Fruit fly (Drosophila melanogaster) whole organism, embryonic: ENCODE results near the gene CG31627.
A peak's percentile ranks its signal among the peaks of the same experiment; 100 is the strongest.

Experiments
- Atf-2 ChIP-seq: fragments of 200-800 bp; sonication (Bioruptor generic); optimal IDR thresholded peaks from 2 replicates; lab custom pipeline; 2016; ENCODE audit warnings: missing biosample characterization, missing genetic modification characterization
- B-H1 ChIP-seq: fragments of 200-800 bp; sonication (Bioruptor generic); IDR thresholded peaks from 3 replicates; pipeline ENCODE4 v1.3.6; 2022; ENCODE audit warnings: missing biosample characterization, missing genetic modification characterization
- CG10462 ChIP-seq: fragments of 200-800 bp; sonication (Bioruptor generic); optimal IDR thresholded peaks from 2 replicates; lab custom pipeline; 2016; ENCODE audit warnings: missing biosample characterization, missing genetic modification characterization
- CG11696 ChIP-seq: fragments of 200-800 bp; sonication (Bioruptor generic); IDR thresholded peaks from 2 replicates; pipeline ENCODE4 v1.3.6; 2022; ENCODE audit warnings: missing biosample characterization, missing genetic modification characterization
- CG12236 ChIP-seq: fragments of 200-800 bp; sonication (Bioruptor generic); optimal IDR thresholded peaks from 2 replicates; lab custom pipeline; 2016; ENCODE audit warnings: missing biosample characterization, missing genetic modification characterization
- CG12744 ChIP-seq: fragments of 200-800 bp; sonication (Bioruptor generic); optimal IDR thresholded peaks from 2 replicates; lab custom pipeline; 2016; ENCODE audit warnings: missing biosample characterization, missing genetic modification characterization
- CG13424 ChIP-seq: fragments of 200-800 bp; sonication (Bioruptor generic); optimal IDR thresholded peaks from 2 replicates; lab custom pipeline; 2019; ENCODE audit warnings: missing biosample characterization, mild to moderate bottlenecking, missing genetic modification characterization, moderate library complexity
- CG14014 ChIP-seq: fragments of 200-800 bp; sonication (Bioruptor generic); IDR thresholded peaks from 2 replicates; pipeline ENCODE4 v1.3.6; 2022; ENCODE audit warnings: missing biosample characterization, missing genetic modification characterization
- CG1529 ChIP-seq: fragments of 200-800 bp; sonication (Bioruptor generic); optimal IDR thresholded peaks from 3 replicates; lab custom pipeline; 2018; ENCODE audit warnings: missing biosample characterization, missing genetic modification characterization
- CG17186 ChIP-seq: fragments of 200-800 bp; sonication (Bioruptor generic); optimal IDR thresholded peaks from 3 replicates; lab custom pipeline; 2017; ENCODE audit warnings: missing biosample characterization, missing genetic modification reagents, missing genetic modification characterization
- CG17612 ChIP-seq: fragments of 200-800 bp; sonication (Bioruptor generic); IDR thresholded peaks from 2 replicates; pipeline ENCODE4 v1.3.6; 2022; ENCODE audit warnings: missing biosample characterization, missing genetic modification characterization
- CG30020 ChIP-seq: fragments of 200-800 bp; optimal IDR thresholded peaks from 2 replicates; lab custom pipeline; 2019; ENCODE audit warnings: missing biosample characterization, mild to moderate bottlenecking, missing genetic modification characterization, moderate library complexity
- CG30403 ChIP-seq: fragments of 200-800 bp; sonication (Bioruptor generic); optimal IDR thresholded peaks from 3 replicates; lab custom pipeline; 2016; ENCODE audit warnings: missing biosample characterization, missing genetic modification characterization
- CG7372 ChIP-seq: fragments of 200-800 bp; sonication (Bioruptor generic); IDR thresholded peaks from 2 replicates; pipeline ENCODE4 v1.3.6; 2022; ENCODE audit warnings: missing biosample characterization, missing genetic modification characterization
- CG7963 ChIP-seq: fragments of 200-800 bp; sonication (Bioruptor generic); IDR thresholded peaks from 3 replicates; pipeline ENCODE4 v1.3.6; 2022; ENCODE audit warnings: missing biosample characterization, missing genetic modification characterization; ENCODE audit not compliant: partially characterized antibody
- CTCF ChIP-seq: fragments of 200-800 bp; sonication (Bioruptor generic); optimal IDR thresholded peaks from 2 replicates; lab custom pipeline; 2017; ENCODE audit warnings: missing biosample characterization, mild to moderate bottlenecking, missing genetic modification characterization, moderate library complexity
- CkIIα-i1 ChIP-seq: fragments of 200-800 bp; sonication (Bioruptor generic); IDR thresholded peaks from 2 replicates; pipeline ENCODE4 v1.3.6; 2022; ENCODE audit warnings: missing biosample characterization, missing genetic modification characterization
- Dad ChIP-seq: fragments of 200-800 bp; sonication (Bioruptor generic); optimal IDR thresholded peaks from 3 replicates; lab custom pipeline; 2016; ENCODE audit warnings: missing biosample characterization, missing genetic modification characterization
- Dbx ChIP-seq: fragments of 200-800 bp; sonication (Bioruptor generic); IDR thresholded peaks from 3 replicates; pipeline ENCODE4 v1.3.6; 2022; ENCODE audit warnings: missing biosample characterization, missing genetic modification characterization
- Dp ChIP-seq: fragments of 200-800 bp; sonication (Bioruptor generic); optimal IDR thresholded peaks from 2 replicates; lab custom pipeline; 2018; ENCODE audit warnings: missing biosample characterization, mild to moderate bottlenecking, missing genetic modification characterization, moderate library complexity
- E2f2 ChIP-seq: fragments of 200-800 bp; sonication (Bioruptor generic); IDR thresholded peaks from 2 replicates; pipeline ENCODE4 v1.3.6; 2022; ENCODE audit warnings: missing biosample characterization, missing genetic modification characterization
- Fer2 ChIP-seq: fragments of 200-800 bp; sonication (Bioruptor generic); optimal IDR thresholded peaks from 2 replicates; lab custom pipeline; 2018; ENCODE audit warnings: missing biosample characterization, mild to moderate bottlenecking, missing genetic modification characterization, moderate library complexity
- Gug ChIP-seq: fragments of 200-800 bp; sonication (Bioruptor generic); IDR thresholded peaks from 4 replicates; pipeline ENCODE4 v1.3.6; 2022; ENCODE audit warnings: missing biosample characterization, missing genetic modification characterization
- H2.0 ChIP-seq: fragments of 200-800 bp; sonication (Bioruptor generic); IDR thresholded peaks from 2 replicates; pipeline ENCODE4 v1.3.6; 2022; ENCODE audit warnings: missing biosample characterization, missing genetic modification characterization
- HmgD ChIP-seq: fragments of 200-800 bp; sonication (Bioruptor generic); optimal IDR thresholded peaks from 3 replicates; lab custom pipeline; 2016; ENCODE audit warnings: missing biosample characterization, missing genetic modification characterization
- Lim3 ChIP-seq: fragments of 200-800 bp; sonication (Bioruptor generic); IDR thresholded peaks from 2 replicates; pipeline ENCODE4 v1.3.6; 2022; ENCODE audit warnings: missing biosample characterization, missing genetic modification characterization
- Opbp ChIP-seq: fragments of 200-800 bp; sonication (Bioruptor generic); IDR thresholded peaks from 3 replicates; pipeline ENCODE4 v1.3.6; 2022; ENCODE audit warnings: missing biosample characterization, missing genetic modification characterization; ENCODE audit not compliant: partially characterized antibody
- PHDP ChIP-seq: fragments of 200-800 bp; sonication (Bioruptor generic); optimal IDR thresholded peaks from 3 replicates; lab custom pipeline; 2018; ENCODE audit warnings: missing biosample characterization, mild to moderate bottlenecking, missing genetic modification characterization, moderate library complexity
- Side ChIP-seq: fragments of 200-800 bp; sonication (Bioruptor generic); optimal IDR thresholded peaks from 2 replicates; lab custom pipeline; 2016; ENCODE audit warnings: missing biosample characterization, missing genetic modification characterization
- Sry-β ChIP-seq: fragments of 200-800 bp; sonication (Bioruptor generic); optimal IDR thresholded peaks from 2 replicates; lab custom pipeline; 2018; ENCODE audit warnings: missing biosample characterization, mild to moderate bottlenecking, missing genetic modification characterization, moderate library complexity
- Trl ChIP-seq, 3 experiments: fragments of >200 bp in 2 of 3; fragments of 200-800 bp in 1 of 3; sonication (Bioruptor generic) in 1 of 3; optimal IDR thresholded peaks; 2 replicates in 1 of 3; 3 replicates in 2 of 3; lab custom pipeline; 2016 to 2017; ENCODE audit warnings: missing biosample characterization in 1 of 3, missing genetic modification characterization in 1 of 3
- Xrp1 ChIP-seq: fragments of 200-800 bp; sonication (Bioruptor generic); IDR thresholded peaks from 2 replicates; pipeline ENCODE4 v1.3.6; 2022; ENCODE audit warnings: missing biosample characterization, missing genetic modification characterization
- YL-1 ChIP-seq: fragments of 200-800 bp; sonication (Bioruptor generic); optimal IDR thresholded peaks from 3 replicates; lab custom pipeline; 2017; ENCODE audit warnings: missing biosample characterization, mild to moderate bottlenecking, missing genetic modification characterization
- al ChIP-seq: fragments of 200-800 bp; sonication (Bioruptor generic); IDR thresholded peaks from 2 replicates; pipeline ENCODE4 v1.3.6; 2022; ENCODE audit warnings: missing biosample characterization, missing genetic modification characterization
- ara ChIP-seq: fragments of 200-800 bp; sonication (Bioruptor generic); IDR thresholded peaks from 2 replicates; pipeline ENCODE4 v1.3.6; 2022; ENCODE audit warnings: missing biosample characterization, missing genetic modification characterization
- ash1 ChIP-seq: fragments of 200-800 bp; sonication (Bioruptor generic); optimal IDR thresholded peaks from 2 replicates; lab custom pipeline; 2018; ENCODE audit warnings: missing biosample characterization, mild to moderate bottlenecking, missing genetic modification characterization
- bab2 ChIP-seq: fragments of 200-800 bp; sonication (Bioruptor generic); optimal IDR thresholded peaks from 2 replicates; lab custom pipeline; 2016; ENCODE audit warnings: missing biosample characterization, missing genetic modification characterization
- dan ChIP-seq: fragments of 200-800 bp; sonication (Bioruptor generic); IDR thresholded peaks from 2 replicates; pipeline ENCODE4 v1.3.6; 2022; ENCODE audit warnings: missing biosample characterization, missing genetic modification characterization
- dmrt99B ChIP-seq: fragments of 200-800 bp; sonication (Bioruptor generic); optimal IDR thresholded peaks from 2 replicates; lab custom pipeline; 2018; ENCODE audit warnings: missing biosample characterization, mild to moderate bottlenecking, missing genetic modification characterization, moderate library complexity
- en ChIP-seq: fragments of 200-800 bp; sonication (Bioruptor generic); optimal IDR thresholded peaks from 2 replicates; lab custom pipeline; 2016; ENCODE audit warnings: missing biosample characterization, missing genetic modification characterization
- gfzf ChIP-seq: fragments of 200-800 bp; sonication (Bioruptor generic); optimal IDR thresholded peaks from 2 replicates; lab custom pipeline; 2016; ENCODE audit warnings: missing biosample characterization, mild to moderate bottlenecking, missing genetic modification characterization, moderate library complexity
- hkb ChIP-seq, 2 experiments: fragments of 200-800 bp in 1 of 2; fragments of >200 bp in 1 of 2; sonication (Bioruptor generic) in 1 of 2; IDR thresholded peaks in 1 of 2; optimal IDR thresholded peaks in 1 of 2; 2 replicates each; pipeline versions ENCODE4 v1.3.6 to Lab custom; 2017 to 2022; ENCODE audit warnings: missing biosample characterization in 1 of 2, missing genetic modification characterization in 1 of 2
- hth ChIP-seq: fragments of >200 bp; optimal IDR thresholded peaks from 2 replicates; lab custom pipeline; 2017; ENCODE audit warnings: inconsistent platforms
- jing ChIP-seq: fragments of 200-800 bp; sonication (Bioruptor generic); optimal IDR thresholded peaks from 2 replicates; lab custom pipeline; 2018; ENCODE audit warnings: missing biosample characterization, mild to moderate bottlenecking, missing genetic modification characterization
- mam ChIP-seq: fragments of 200-800 bp; sonication (Bioruptor generic); optimal IDR thresholded peaks from 3 replicates; lab custom pipeline; 2016; ENCODE audit warnings: missing biosample characterization, missing genetic modification characterization
- otp ChIP-seq: fragments of 200-800 bp; sonication (Bioruptor generic); IDR thresholded peaks from 3 replicates; pipeline ENCODE4, ENCODE4 v1.3.6; 2022; ENCODE audit warnings: missing biosample characterization, missing genetic modification characterization
- pho ChIP-seq: fragments of 200-800 bp; sonication (Bioruptor generic); optimal IDR thresholded peaks from 2 replicates; lab custom pipeline; 2016; ENCODE audit warnings: missing biosample characterization, missing genetic modification characterization
- pum ChIP-seq: fragments of 200-800 bp; sonication (Bioruptor generic); optimal IDR thresholded peaks from 2 replicates; lab custom pipeline; 2016; ENCODE audit warnings: missing biosample characterization, missing genetic modification characterization
- rib ChIP-seq: fragments of 200-800 bp; sonication (Bioruptor generic); IDR thresholded peaks from 2 replicates; pipeline ENCODE4 v1.3.6; 2022; ENCODE audit warnings: missing biosample characterization, missing genetic modification characterization
- salm ChIP-seq: fragments of 200-800 bp; sonication (Bioruptor generic); optimal IDR thresholded peaks from 2 replicates; lab custom pipeline; 2018; ENCODE audit warnings: missing biosample characterization, mild to moderate bottlenecking, missing genetic modification characterization
- sens-2 ChIP-seq: fragments of 200-800 bp; sonication (Bioruptor generic); IDR thresholded peaks from 2 replicates; pipeline ENCODE4 v1.3.6; 2022; ENCODE audit warnings: missing biosample characterization, missing genetic modification characterization
- stwl ChIP-seq: fragments of 200-800 bp; sonication (Bioruptor generic); optimal IDR thresholded peaks from 3 replicates; lab custom pipeline; 2018; ENCODE audit warnings: missing biosample characterization, mild to moderate bottlenecking, missing genetic modification characterization, moderate library complexity
- tx ChIP-seq: fragments of 200-800 bp; sonication (Bioruptor generic); optimal IDR thresholded peaks from 2 replicates; lab custom pipeline; 2016; ENCODE audit warnings: missing biosample characterization, missing genetic modification characterization

Gene CG31627

DNA sequence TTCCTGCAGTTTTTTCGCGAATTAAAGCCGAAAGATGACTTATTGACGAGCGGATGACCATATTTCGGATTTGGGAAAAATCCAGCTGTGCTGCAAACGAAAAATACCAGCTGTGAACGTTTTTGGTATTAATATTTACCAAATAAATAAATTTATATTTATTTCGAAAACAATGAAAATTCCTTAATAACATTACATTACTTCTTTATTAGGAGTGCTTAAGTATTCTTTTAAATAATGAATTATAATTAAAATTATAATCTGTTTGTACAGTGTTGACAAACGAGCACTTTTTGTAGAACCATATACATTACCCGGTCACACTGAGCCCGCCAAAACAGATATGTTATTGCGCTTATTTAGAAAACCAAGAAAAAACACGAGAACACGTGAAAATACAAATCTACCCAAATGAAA is 6.6 kb downstream of the CG31627 start, which contains the start of the genes bur and Mcm10 (continued):
- TF ChIP-seq mam (no peak), Atf-2 (no peak), CG14014 (no peak), CG30403 (GFP tag; lab: Kevin White, UChicago) (peak; percentile 25), Gug (no peak), E2f2 (GFP tag; lab: Robert Waterston, UW) (peak; percentile 91), hkb (optimal IDR thresholded peaks at IDR 0.05; lab: Kevin White, UChicago) (peak; percentile 40), hkb (GFP tag; IDR thresholded peaks at IDR 0.05; lab: Robert Waterston, UW) (no peak), Lim3 (GFP tag; lab: Robert Waterston, UW) (no peak), stwl (tag; lab: Kevin White, UChicago) (peak; percentile 68), tx (no peak), al (no peak), pum (GFP tag; lab: Kevin White, UChicago) (no peak), CG7963 (GFP tag; lab: Robert Waterston, UW) (no peak), CG12744 (GFP tag; lab: Kevin White, UChicago) (no peak), Opbp (GFP tag; lab: Robert Waterston, UW) (0 out of 3 replicates have a peak, but pooled peaks have one; percentile 7), YL-1 (GFP tag; lab: Kevin White, UChicago) (peak; percentile 26), Fer2 (tag; lab: Kevin White, UChicago) (no peak), sens-2 (GFP tag; lab: Robert Waterston, UW) (no peak), Xrp1 (no peak), PHDP (no peak), jing (GFP tag; lab: Kevin White, UChicago) (no peak), pho (GFP tag; lab: Kevin White, UChicago) (no peak), CG7372 (no peak), Dad (GFP tag; lab: Kevin White, UChicago) (no peak), CG11696 (no peak), CG30020 (tag; lab: Kevin White, UChicago) (peak; percentile 62), Trl (optimal IDR thresholded peaks at IDR 0.05; lab: Kevin White, UChicago) (no peak), Trl (GFP tag; optimal IDR thresholded peaks at IDR 0.05; lab: Kevin White, UChicago) (no peak), CG17186 (GFP tag; lab: Kevin White, UChicago) (no peak), CG1529 (GFP tag; lab: Kevin White, UChicago) (no peak), Dp (GFP tag; lab: Kevin White, UChicago) (peak; percentile 87), hth (lab: Kevin White, UChicago) (no peak), bab2 (GFP tag; lab: Kevin White, UChicago) (no peak), CTCF (no peak), CkIIα-i1 (no peak), Side (GFP tag; lab: Kevin White, UChicago) (no peak), ash1 (GFP tag; lab: Kevin White, UChicago) (no peak), H2.0 (GFP tag; lab: Robert Waterston, UW) (no peak), Sry-β (GFP tag; lab: Kevin White, UChicago) (no peak), ara (GFP tag; lab: Robert Waterston, UW) (no peak), salm (tag; lab: Kevin White, UChicago) (no peak), HmgD (no peak), CG13424 (no peak), otp (GFP tag; lab: Robert Waterston, UW) (no peak), rib (GFP tag; lab: Robert Waterston, UW) (no peak), B-H1 (GFP tag; lab: Robert Waterston, UW) (no peak), CG17612 (no peak), dmrt99B (tag; lab: Kevin White, UChicago) (no peak), gfzf (GFP tag; lab: Kevin White, UChicago) (peak; percentile 69), Dbx (GFP tag; lab: Robert Waterston, UW) (no peak), en (GFP tag; lab: Kevin White, UChicago) (no peak), dan (no peak), CG12236 (no peak), CG10462 (GFP tag; lab: Kevin White, UChicago) (no peak)
